Worm (Caenorhabditis elegans) whole organism, mixed stage, embryonic: ENCODE results near the gene srh-74.

ENCODE experiments used
- M03D4.4 ChIP-seq: sonication (generic microtip); optimal IDR thresholded peaks from 2 replicates; lab custom pipeline; 2017; ENCODE audit warnings: mild to moderate bottlenecking, missing genetic modification characterization, missing compliant biosample characterization
- bed-3 ChIP-seq: fragments of 200-800 bp; sonication (Bioruptor generic); optimal IDR thresholded peaks from 3 replicates; lab custom pipeline; 2018; ENCODE audit warnings: mild to moderate bottlenecking, missing genetic modification characterization, moderate library complexity, missing compliant biosample characterization
- blmp-1 ChIP-seq: fragments of 150-350 bp; optimal IDR thresholded peaks from 2 replicates; lab custom pipeline; 2014; ENCODE audit warnings: missing biosample characterization, missing genetic modification characterization
- ceh-39 ChIP-seq: fragments of 150-350 bp; optimal IDR thresholded peaks from 2 replicates; lab custom pipeline; 2014; ENCODE audit warnings: missing biosample characterization, missing genetic modification characterization
- ceh-43 ChIP-seq: fragments of 200-800 bp; sonication (Bioruptor generic); optimal IDR thresholded peaks from 2 replicates; lab custom pipeline; 2018; ENCODE audit warnings: mild to moderate bottlenecking, missing genetic modification characterization, moderate library complexity, missing compliant biosample characterization
- ceh-83 ChIP-seq: fragments of 200-800 bp; sonication (Bioruptor generic); optimal IDR thresholded peaks from 2 replicates; lab custom pipeline; 2018; ENCODE audit warnings: mild to moderate bottlenecking, missing genetic modification characterization, missing compliant biosample characterization
- ces-1 ChIP-seq: fragments of 150-350 bp; optimal IDR thresholded peaks from 2 replicates; lab custom pipeline; 2014; ENCODE audit warnings: missing biosample characterization, missing genetic modification reagents, missing genetic modification characterization
- cnd-1 ChIP-seq: fragments of 200-800 bp; sonication (Bioruptor generic); optimal IDR thresholded peaks from 2 replicates; lab custom pipeline; 2018; ENCODE audit warnings: mild to moderate bottlenecking, missing genetic modification characterization, missing compliant biosample characterization
- drap-1 ChIP-seq: fragments of 200-800 bp; sonication (Bioruptor generic); optimal IDR thresholded peaks from 3 replicates; lab custom pipeline; 2018; ENCODE audit warnings: mild to moderate bottlenecking, missing genetic modification characterization, missing compliant biosample characterization
- elt-1 ChIP-seq: sonication (generic microtip); optimal IDR thresholded peaks from 2 replicates; lab custom pipeline; 2017; ENCODE audit warnings: missing genetic modification characterization, mild to moderate bottlenecking, missing compliant biosample characterization, antibody characterized with exemption, moderate library complexity, borderline replicate concordance; ENCODE audit not compliant: insufficient read depth
- elt-3 ChIP-seq: fragments of 150-350 bp; optimal IDR thresholded peaks from 2 replicates; lab custom pipeline; 2014; ENCODE audit warnings: missing biosample characterization, missing genetic modification characterization
- flh-1 ChIP-seq: fragments of 200-800 bp; sonication (Bioruptor generic); optimal IDR thresholded peaks from 2 replicates; lab custom pipeline; 2018; ENCODE audit warnings: mild to moderate bottlenecking, missing genetic modification characterization, moderate library complexity, missing compliant biosample characterization
- ham-2 ChIP-seq: fragments of 200-800 bp; sonication (Bioruptor generic); optimal IDR thresholded peaks from 2 replicates; lab custom pipeline; 2018; ENCODE audit warnings: mild to moderate bottlenecking, missing genetic modification characterization, missing compliant biosample characterization
- hlh-1 ChIP-seq: fragments of 150-350 bp; optimal IDR thresholded peaks from 2 replicates; lab custom pipeline; 2014; ENCODE audit warnings: missing biosample characterization, missing genetic modification reagents, missing genetic modification characterization
- lin-13 ChIP-seq: fragments of 150-350 bp; optimal IDR thresholded peaks from 2 replicates; lab custom pipeline; 2014; ENCODE audit warnings: missing biosample characterization, missing genetic modification characterization
- lin-32 ChIP-seq: fragments of 200-800 bp; sonication (Bioruptor generic); optimal IDR thresholded peaks from 2 replicates; lab custom pipeline; 2018; ENCODE audit warnings: mild to moderate bottlenecking, missing genetic modification characterization, missing compliant biosample characterization
- lsy-2 ChIP-seq: fragments of 150-350 bp; optimal IDR thresholded peaks from 2 replicates; lab custom pipeline; 2014; ENCODE audit warnings: missing biosample characterization, missing genetic modification characterization
- mab-5 ChIP-seq: fragments of 150-350 bp; optimal IDR thresholded peaks from 2 replicates; lab custom pipeline; 2014; ENCODE audit warnings: missing biosample characterization, missing genetic modification characterization
- mep-1 ChIP-seq: fragments of 150-350 bp; optimal IDR thresholded peaks from 2 replicates; lab custom pipeline; 2017; ENCODE audit warnings: missing biosample characterization, missing genetic modification reagents, missing genetic modification characterization, inconsistent platforms
- mls-2 ChIP-seq: sonication (generic microtip); optimal IDR thresholded peaks from 2 replicates; lab custom pipeline; 2016; ENCODE audit warnings: mild to moderate bottlenecking, missing genetic modification characterization, moderate library complexity, missing compliant biosample characterization
- nhr-12 ChIP-seq: fragments of 150-350 bp; optimal IDR thresholded peaks from 2 replicates; lab custom pipeline; 2014; ENCODE audit warnings: missing biosample characterization, missing genetic modification characterization
- nhr-2 ChIP-seq: fragments of 150-350 bp; optimal IDR thresholded peaks from 2 replicates; lab custom pipeline; 2014; ENCODE audit warnings: missing biosample characterization, missing genetic modification characterization
- nhr-237 ChIP-seq: fragments of 150-350 bp; optimal IDR thresholded peaks from 2 replicates; lab custom pipeline; 2014; ENCODE audit warnings: missing biosample characterization, missing genetic modification characterization
- nhr-28 ChIP-seq: fragments of 150-350 bp; optimal IDR thresholded peaks from 2 replicates; lab custom pipeline; 2014; ENCODE audit warnings: missing biosample characterization, missing genetic modification characterization
- nhr-76 ChIP-seq: sonication (generic microtip); optimal IDR thresholded peaks from 2 replicates; lab custom pipeline; 2017; ENCODE audit warnings: missing biosample characterization, missing genetic modification characterization
- pha-4 ChIP-seq: fragments of 150-350 bp; optimal IDR thresholded peaks from 2 replicates; lab custom pipeline; 2018; ENCODE audit warnings: missing biosample characterization, missing genetic modification reagents, missing genetic modification characterization
- sem-2 ChIP-seq: fragments of 200-800 bp; sonication (Bioruptor generic); optimal IDR thresholded peaks from 2 replicates; lab custom pipeline; 2018; ENCODE audit warnings: mild to moderate bottlenecking, missing genetic modification characterization, missing compliant biosample characterization
- snpc-4 ChIP-seq: fragments of 150-350 bp; optimal IDR thresholded peaks from 2 replicates; lab custom pipeline; 2014; ENCODE audit warnings: missing biosample characterization, missing genetic modification characterization
- sptf-1 ChIP-seq: sonication (generic microtip); optimal IDR thresholded peaks from 2 replicates; lab custom pipeline; 2017; ENCODE audit warnings: mild to moderate bottlenecking, missing genetic modification characterization, moderate library complexity, missing compliant biosample characterization
- tbx-8 ChIP-seq: fragments of 200-800 bp; sonication (Bioruptor generic); optimal IDR thresholded peaks from 2 replicates; lab custom pipeline; 2018; ENCODE audit warnings: mild to moderate bottlenecking, missing genetic modification characterization, moderate library complexity, missing compliant biosample characterization
- unc-120 ChIP-seq: sonication (generic microtip); optimal IDR thresholded peaks from 2 replicates; lab custom pipeline; 2017; ENCODE audit warnings: missing genetic modification characterization, missing compliant biosample characterization; ENCODE audit not compliant: poor library complexity, severe bottlenecking
- unc-39 ChIP-seq: fragments of 150-350 bp; optimal IDR thresholded peaks from 2 replicates; lab custom pipeline; 2014; ENCODE audit warnings: missing biosample characterization, missing genetic modification characterization
- unc-62 ChIP-seq: fragments of 150-350 bp; optimal IDR thresholded peaks from 2 replicates; lab custom pipeline; 2014; ENCODE audit warnings: missing biosample characterization, missing genetic modification reagents, missing genetic modification characterization
- zip-8 ChIP-seq: fragments of 150-350 bp; optimal IDR thresholded peaks from 2 replicates; lab custom pipeline; 2014; ENCODE audit warnings: missing biosample characterization, missing genetic modification characterization
- ztf-11 ChIP-seq: fragments of 150-350 bp; optimal IDR thresholded peaks from 2 replicates; lab custom pipeline; 2014; ENCODE audit warnings: missing biosample characterization, missing genetic modification characterization

Gene srh-74

ce11 chrV:11034748-11035147 lies 13.8 kb downstream of the srh-74 start, which contains the start of gene pptr-2:
Gene pptr-2, minus strand, starts transcription at chrV:11034931.
- peak; percentile 97 for TF ChIP-seq unc-62 (GFP tag; lab: Kevin White, UChicago)
- no peak for TF ChIP-seq sem-2 (GFP tag; lab: Kevin White, UChicago)
- TF ChIP-seq drap-1 (GFP tag; lab: Kevin White, UChicago), result no peak
- TF ChIP-seq nhr-28 (tag; lab: Kevin White, UChicago), result no peak
- TF ChIP-seq nhr-2 (tag; lab: Kevin White, UChicago), result no peak
- TF ChIP-seq snpc-4 (tag; lab: Kevin White, UChicago), result no peak
- no peak for TF ChIP-seq unc-39
- no peak for TF ChIP-seq nhr-237
- TF ChIP-seq ham-2 (GFP tag; lab: Kevin White, UChicago), result no peak
- no peak for TF ChIP-seq elt-1 (tag; lab: Kevin White, UChicago)
- TF ChIP-seq unc-120, result peak; percentile 50
- no peak for TF ChIP-seq elt-3 (tag; lab: Kevin White, UChicago)
- TF ChIP-seq ceh-83, result no peak
- TF ChIP-seq ces-1 (GFP tag; lab: Kevin White, UChicago), result peak; percentile 3
- no peak for TF ChIP-seq nhr-12 (tag; lab: Kevin White, UChicago)
- no peak for TF ChIP-seq bed-3 (GFP tag; lab: Kevin White, UChicago)
- peak; percentile 6 for TF ChIP-seq hlh-1 (tag; lab: Kevin White, UChicago)
- TF ChIP-seq mab-5 (tag; lab: Kevin White, UChicago), result no peak
- no peak for TF ChIP-seq flh-1 (GFP tag; lab: Kevin White, UChicago)
- no peak for TF ChIP-seq ztf-11 (tag; lab: Kevin White, UChicago)
- TF ChIP-seq ceh-43 (GFP tag; lab: Kevin White, UChicago), result no peak
- TF ChIP-seq zip-8, result no peak
- no peak for TF ChIP-seq mls-2 (tag; lab: Kevin White, UChicago)
- no peak for TF ChIP-seq lin-32 (GFP tag; lab: Kevin White, UChicago)
- TF ChIP-seq nhr-76 (tag; lab: Kevin White, UChicago), result no peak
- no peak for TF ChIP-seq pha-4
- TF ChIP-seq lin-13 (tag; lab: Kevin White, UChicago), result no peak
- TF ChIP-seq mep-1, result no peak
- TF ChIP-seq ceh-39 (tag; lab: Kevin White, UChicago), result no peak
- no peak for TF ChIP-seq M03D4.4 (tag; lab: Kevin White, UChicago)
- TF ChIP-seq cnd-1 (tag; lab: Kevin White, UChicago), result no peak
- no peak for TF ChIP-seq lsy-2
- no peak for TF ChIP-seq tbx-8 (GFP tag; lab: Kevin White, UChicago)
- TF ChIP-seq sptf-1 (tag; lab: Kevin White, UChicago), result no peak
- TF ChIP-seq, all 35 proteins: peak for 4

ce11 chrV:11033241-11033640 lies 15.3 kb downstream of the srh-74 start:
- no peak for TF ChIP-seq ceh-83
- no peak for TF ChIP-seq drap-1 (GFP tag; lab: Kevin White, UChicago)
- TF ChIP-seq blmp-1 (tag; lab: Kevin White, UChicago), result no peak
- TF ChIP-seq ceh-39 (tag; lab: Kevin White, UChicago), result no peak
- no peak for TF ChIP-seq bed-3 (GFP tag; lab: Kevin White, UChicago)
- no peak for TF ChIP-seq nhr-12 (tag; lab: Kevin White, UChicago)
- TF ChIP-seq mab-5 (tag; lab: Kevin White, UChicago), result no peak
- no peak for TF ChIP-seq tbx-8 (GFP tag; lab: Kevin White, UChicago)
- TF ChIP-seq ces-1 (GFP tag; lab: Kevin White, UChicago), result no peak
- no peak for TF ChIP-seq unc-62 (GFP tag; lab: Kevin White, UChicago)
- TF ChIP-seq unc-39, result no peak
- TF ChIP-seq lsy-2, result no peak
- TF ChIP-seq nhr-2 (tag; lab: Kevin White, UChicago), result no peak
- TF ChIP-seq nhr-237, result no peak
- TF ChIP-seq lin-13 (tag; lab: Kevin White, UChicago), result no peak

DNA sequence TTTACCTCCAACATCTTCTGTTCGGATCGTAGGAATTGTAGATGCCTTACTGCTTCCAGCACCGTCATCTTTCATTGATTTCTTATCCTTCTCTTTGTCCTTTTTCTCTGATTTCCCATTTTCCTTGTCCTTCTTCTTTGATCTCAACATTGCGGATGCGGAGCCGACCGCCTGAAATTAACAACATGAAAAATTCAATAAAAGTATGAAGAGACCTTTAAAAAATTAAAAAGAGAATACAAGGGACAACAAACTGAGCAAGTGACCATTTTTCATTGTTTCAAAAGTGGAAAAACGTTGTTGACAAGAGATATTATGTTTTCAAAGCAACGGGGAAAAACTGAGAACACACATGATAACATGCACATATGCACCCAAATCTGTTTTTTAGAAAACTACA lies 17.9 kb downstream of the srh-74 start:
- TF ChIP-seq nhr-2 (tag; lab: Kevin White, UChicago) (no peak), nhr-12 (tag; lab: Kevin White, UChicago) (no peak), nhr-237 (no peak), pha-4 (no peak), sptf-1 (tag; lab: Kevin White, UChicago) (no peak), hlh-1 (tag; lab: Kevin White, UChicago) (no peak), nhr-76 (tag; lab: Kevin White, UChicago) (no peak), unc-62 (GFP tag; lab: Kevin White, UChicago) (no peak), mab-5 (tag; lab: Kevin White, UChicago) (no peak), bed-3 (GFP tag; lab: Kevin White, UChicago) (no peak), ceh-39 (tag; lab: Kevin White, UChicago) (no peak)
